Worm (Caenorhabditis elegans) whole organism, L2 larva: Measurements from ENCODE around the gene efhd-1.

ENCODE experiments used
- alr-1 ChIP-seq: fragments of 150-350 bp; optimal IDR thresholded peaks from 2 replicates; lab custom pipeline; 2014; ENCODE audit warnings: missing biosample characterization, missing genetic modification characterization
- aly-2 ChIP-seq: fragments of 150-350 bp; optimal IDR thresholded peaks from 2 replicates; lab custom pipeline; 2014; ENCODE audit warnings: missing biosample characterization, missing genetic modification characterization
- blmp-1 ChIP-seq: sonication (generic microtip); optimal IDR thresholded peaks from 2 replicates; lab custom pipeline; 2017; ENCODE audit warnings: missing genetic modification characterization, mild to moderate bottlenecking, missing compliant biosample characterization, antibody characterized with exemption, moderate library complexity; ENCODE audit not compliant: insufficient read depth
- ceh-16 ChIP-seq: fragments of 150-350 bp; optimal IDR thresholded peaks from 2 replicates; lab custom pipeline; 2014; ENCODE audit warnings: missing biosample characterization, missing genetic modification characterization
- egl-27 ChIP-seq: sonication (generic microtip); optimal IDR thresholded peaks from 3 replicates; lab custom pipeline; 2017; ENCODE audit warnings: missing biosample characterization, missing genetic modification reagents, missing genetic modification characterization
- gmeb-1 ChIP-seq: fragments of 150-350 bp; optimal IDR thresholded peaks from 2 replicates; lab custom pipeline; 2014; ENCODE audit warnings: missing biosample characterization, missing genetic modification characterization
- mdl-1 ChIP-seq, 2 experiments: fragments of 150-350 bp in 1 of 2; sonication (generic microtip) in 1 of 2; optimal IDR thresholded peaks; 2 replicates each; lab custom pipeline; 2017; ENCODE audit warnings: missing biosample characterization in 2 of 2, missing genetic modification characterization in 2 of 2
- nhr-10 ChIP-seq: sonication (generic microtip); optimal IDR thresholded peaks from 2 replicates; lab custom pipeline; 2017; ENCODE audit warnings: missing biosample characterization, missing genetic modification characterization
- nhr-12 ChIP-seq: fragments of 150-350 bp; optimal IDR thresholded peaks from 2 replicates; lab custom pipeline; 2014; ENCODE audit warnings: missing biosample characterization, missing genetic modification characterization
- nhr-237 ChIP-seq: fragments of 150-350 bp; optimal IDR thresholded peaks from 2 replicates; lab custom pipeline; 2014; ENCODE audit warnings: missing biosample characterization, missing genetic modification characterization
- zag-1 ChIP-seq: fragments of 150-350 bp; optimal IDR thresholded peaks from 2 replicates; lab custom pipeline; 2014; ENCODE audit warnings: missing biosample characterization, missing genetic modification characterization
- ztf-11 ChIP-seq: sonication (generic microtip); optimal IDR thresholded peaks from 2 replicates; lab custom pipeline; 2017; ENCODE audit warnings: missing biosample characterization, missing genetic modification characterization

ce11 chrII:14236569-14236968 lies 58.0 kb downstream of the efhd-1 start:
- TF ChIP-seq aly-2 (no peak), nhr-10 (no peak), blmp-1 (tag; lab: Kevin White, UChicago) (no peak), alr-1 (no peak), nhr-237 (tag; lab: Kevin White, UChicago) (no peak), egl-27 (tag; lab: Kevin White, UChicago) (no peak), ceh-16 (no peak), mdl-1 (tag; optimal IDR thresholded peaks at IDR 0.05; lab: Kevin White, UChicago) (no peak), ztf-11 (tag; lab: Kevin White, UChicago) (no peak), nhr-12 (tag; lab: Kevin White, UChicago) (no peak), zag-1 (no peak), gmeb-1 (no peak)
